Worm (Caenorhabditis elegans) whole organism, midembryonic: ENCODE data around the gene C31H2.4.

Source experiments
- T22C8.4 ChIP-seq: fragments of 200-800 bp; sonication (Bioruptor generic); IDR thresholded peaks from 2 replicates; pipeline ENCODE4 v1.3.6; 2022; ENCODE audit warnings: missing genetic modification characterization, missing compliant biosample characterization
- cog-1 ChIP-seq: sonication (generic microtip); optimal IDR thresholded peaks from 2 replicates; lab custom pipeline; 2016; ENCODE audit warnings: missing genetic modification characterization, missing compliant biosample characterization
- flt-1 ChIP-seq: fragments of 200-800 bp; sonication (Bioruptor generic); IDR thresholded peaks from 2 replicates; pipeline ENCODE4 v1.3.6; 2022; ENCODE audit warnings: missing genetic modification characterization, missing compliant biosample characterization
- med-1 ChIP-seq: sonication (generic microtip); optimal IDR thresholded peaks from 2 replicates; lab custom pipeline; 2017; ENCODE audit warnings: missing genetic modification characterization, mild to moderate bottlenecking, missing compliant biosample characterization, antibody characterized with exemption, missing genetic modification reagents; ENCODE audit not compliant: insufficient read depth
- ref-1 ChIP-seq: fragments of 200-800 bp; sonication (Bioruptor generic); conservative IDR thresholded peaks from 2 replicates; pipeline ENCODE4 v1.3.6; 2022; ENCODE audit warnings: missing genetic modification reagents, missing genetic modification characterization, missing compliant biosample characterization
- tab-1 ChIP-seq: fragments of 200-800 bp; sonication (Bioruptor generic); IDR thresholded peaks from 2 replicates; pipeline ENCODE4 v1.3.6; 2022; ENCODE audit warnings: missing genetic modification characterization, missing compliant biosample characterization
- ztf-23 ChIP-seq: fragments of 200-800 bp; sonication (Bioruptor generic); IDR thresholded peaks from 2 replicates; pipeline ENCODE4 v1.3.6; 2022; ENCODE audit warnings: missing genetic modification reagents, missing genetic modification characterization, missing compliant biosample characterization

- TF ChIP-seq flt-1 (GFP tag; lab: Robert Waterston, UW) (no peak), ztf-23 (no peak), cog-1 (tag; lab: Kevin White, UChicago) (no peak), tab-1 (no peak), ref-1 (GFP tag; lab: Robert Waterston, UW) (no peak), med-1 (GFP tag; lab: Kevin White, UChicago) (no peak), T22C8.4 (GFP tag; lab: Robert Waterston, UW) (no peak)
These were observed 4.6 kb upstream of the C31H2.4 start for ce11 chrX:5164054-5164453.
